Worm (Caenorhabditis elegans) whole organism, L4/young adult: Measurements from ENCODE around the gene oxy-4.

Source experiments
- W03F9.2 ChIP-seq: fragments of 150-350 bp; optimal IDR thresholded peaks from 2 replicates; lab custom pipeline; 2014; ENCODE audit warnings: missing biosample characterization, missing genetic modification characterization
- dao-5 ChIP-seq: sonication (generic microtip); optimal IDR thresholded peaks from 2 replicates; lab custom pipeline; 2016; ENCODE audit warnings: missing genotype, missing genetic modification characterization, moderate library complexity, missing compliant biosample characterization
- him-1 ChIP-seq: sonication (generic microtip); optimal IDR thresholded peaks from 2 replicates; lab custom pipeline; 2016; ENCODE audit warnings: missing genotype, missing genetic modification reagents, missing genetic modification characterization, missing compliant biosample characterization

- TF ChIP-seq dao-5 (tag; lab: Kevin White, UChicago): no peak
- TF ChIP-seq him-1 (tag; lab: Kevin White, UChicago): no peak
- no peak for TF ChIP-seq W03F9.2 (tag; lab: Kevin White, UChicago)
Observed at ce11 chrIII:5120593-5120992, 38.0 kb downstream of the oxy-4 start.
